Fruit fly (Drosophila melanogaster) whole organism, embryonic: Measurements from ENCODE around the gene CG5568.

Source experiments
- CG10209 ChIP-seq: fragments of 200-800 bp; sonication (Bioruptor generic); optimal IDR thresholded peaks from 3 replicates; lab custom pipeline; 2017; ENCODE audit warnings: missing biosample characterization, mild to moderate bottlenecking, missing genetic modification characterization, missing genetic modification reagents
- CG10543 ChIP-seq: fragments of 200-800 bp; sonication (Bioruptor generic); optimal IDR thresholded peaks from 3 replicates; lab custom pipeline; 2017; ENCODE audit warnings: missing biosample characterization, mild to moderate bottlenecking, missing genetic modification characterization, moderate library complexity
- CG13287 ChIP-seq: fragments of 200-800 bp; sonication (Bioruptor generic); IDR thresholded peaks from 2 replicates; pipeline ENCODE4 v1.3.6; 2022; ENCODE audit warnings: missing biosample characterization, missing genetic modification characterization; ENCODE audit not compliant: partially characterized antibody
- CG1602 ChIP-seq: fragments of 200-800 bp; sonication (Bioruptor generic); optimal IDR thresholded peaks from 3 replicates; lab custom pipeline; 2016; ENCODE audit warnings: missing biosample characterization, missing genetic modification characterization
- CG1647 ChIP-seq: fragments of 200-800 bp; sonication (Bioruptor generic); optimal IDR thresholded peaks from 3 replicates; lab custom pipeline; 2016; ENCODE audit warnings: missing biosample characterization, missing genetic modification characterization
- CG17328 ChIP-seq: fragments of 200-800 bp; sonication (Bioruptor generic); IDR thresholded peaks from 2 replicates; pipeline ENCODE4 v1.3.6; 2022; ENCODE audit warnings: missing biosample characterization, missing genetic modification characterization
- CG33213 ChIP-seq: fragments of 200-800 bp; sonication (Bioruptor generic); optimal IDR thresholded peaks from 3 replicates; lab custom pipeline; 2016; ENCODE audit warnings: missing biosample characterization, missing genetic modification characterization
- CG34422 ChIP-seq: fragments of 200-800 bp; sonication (Bioruptor generic); IDR thresholded peaks from 3 replicates; pipeline ENCODE4 v1.3.6; 2022; ENCODE audit warnings: missing biosample characterization, missing genetic modification characterization
- CG3838 ChIP-seq: fragments of 200-800 bp; sonication (Bioruptor generic); optimal IDR thresholded peaks from 3 replicates; lab custom pipeline; 2016; ENCODE audit warnings: missing biosample characterization, missing genetic modification characterization
- CG3847 ChIP-seq: fragments of 200-800 bp; sonication (Bioruptor generic); IDR thresholded peaks from 2 replicates; pipeline ENCODE4 v1.3.6; 2022; ENCODE audit warnings: missing biosample characterization, missing genetic modification characterization
- CG3995 ChIP-seq: fragments of 200-800 bp; sonication (Bioruptor generic); optimal IDR thresholded peaks from 3 replicates; lab custom pipeline; 2016; ENCODE audit warnings: missing biosample characterization, missing genetic modification characterization
- Dbx ChIP-seq: fragments of 200-800 bp; sonication (Bioruptor generic); IDR thresholded peaks from 3 replicates; pipeline ENCODE4 v1.3.6; 2022; ENCODE audit warnings: missing biosample characterization, missing genetic modification characterization
- Dek ChIP-seq: fragments of 200-800 bp; sonication (Bioruptor generic); optimal IDR thresholded peaks from 3 replicates; lab custom pipeline; 2019; ENCODE audit warnings: missing biosample characterization, mild to moderate bottlenecking, missing genetic modification characterization, moderate library complexity
- Dref ChIP-seq: fragments of 200-800 bp; sonication (Bioruptor generic); IDR thresholded peaks from 2 replicates; pipeline ENCODE4 v1.3.6; 2022; ENCODE audit warnings: missing biosample characterization, missing genetic modification characterization
- E2f2 ChIP-seq: fragments of 200-800 bp; sonication (Bioruptor generic); IDR thresholded peaks from 2 replicates; pipeline ENCODE4 v1.3.6; 2022; ENCODE audit warnings: missing biosample characterization, missing genetic modification characterization
- H2.0 ChIP-seq: fragments of 200-800 bp; sonication (Bioruptor generic); IDR thresholded peaks from 2 replicates; pipeline ENCODE4 v1.3.6; 2022; ENCODE audit warnings: missing biosample characterization, missing genetic modification characterization
- Jarid2 ChIP-seq: fragments of 200-800 bp; sonication (Bioruptor generic); optimal IDR thresholded peaks from 3 replicates; lab custom pipeline; 2017; ENCODE audit warnings: mild to moderate bottlenecking, missing biosample characterization, missing genetic modification reagents, missing genetic modification characterization
- Med ChIP-seq: fragments of 200-800 bp; sonication (Bioruptor generic); peaks from one replicate; lab custom pipeline; 2016; ENCODE audit warnings: missing biosample characterization, missing genetic modification characterization, mild to moderate bottlenecking, inconsistent platforms, moderate library complexity
- Nf-YA ChIP-seq: fragments of 200-800 bp; sonication (Bioruptor generic); IDR thresholded peaks from 2 replicates; pipeline ENCODE4 v1.3.6; 2022; ENCODE audit warnings: missing biosample characterization, missing genetic modification characterization
- Oaz ChIP-seq: fragments of 200-800 bp; sonication (Bioruptor generic); IDR thresholded peaks from 2 replicates; pipeline ENCODE4 v1.3.6; 2022; ENCODE audit warnings: missing biosample characterization, missing genetic modification characterization
- Rfx ChIP-seq: fragments of 200-800 bp; sonication (Bioruptor generic); IDR thresholded peaks from 2 replicates; pipeline ENCODE4 v1.3.6; 2022; ENCODE audit warnings: missing biosample characterization, missing genetic modification characterization
- Rx ChIP-seq: fragments of 200-800 bp; sonication (Bioruptor generic); IDR thresholded peaks from 2 replicates; pipeline ENCODE4 v1.3.6; 2022; ENCODE audit warnings: missing biosample characterization, missing genetic modification characterization
- TFAM ChIP-seq: fragments of 200-800 bp; sonication (Bioruptor generic); optimal IDR thresholded peaks from 2 replicates; lab custom pipeline; 2017; ENCODE audit warnings: missing biosample characterization, missing genetic modification characterization, inconsistent platforms
- ab ChIP-seq: fragments of 200-800 bp; sonication (Bioruptor generic); optimal IDR thresholded peaks from 2 replicates; lab custom pipeline; 2016; ENCODE audit warnings: missing biosample characterization, missing genetic modification characterization
- chinmo ChIP-seq: fragments of 200-800 bp; sonication (Bioruptor generic); IDR thresholded peaks from 4 replicates; pipeline ENCODE4 v1.3.6; 2022; ENCODE audit warnings: missing biosample characterization, missing genetic modification characterization; ENCODE audit not compliant: partially characterized antibody
- crol ChIP-seq: fragments of 200-800 bp; sonication (Bioruptor generic); IDR thresholded peaks from 2 replicates; pipeline ENCODE4 v1.3.6; 2022; ENCODE audit warnings: missing biosample characterization, missing genetic modification characterization
- da ChIP-seq: fragments of 200-800 bp; sonication (Bioruptor generic); optimal IDR thresholded peaks from 2 replicates; lab custom pipeline; 2016; ENCODE audit warnings: missing biosample characterization, missing genetic modification characterization
- dpn ChIP-seq, 2 experiments: fragments of 200-800 bp; sonication (Bioruptor generic); optimal IDR thresholded peaks; 3 replicates each; lab custom pipeline; 2016; ENCODE audit warnings: missing biosample characterization in 2 of 2, missing genetic modification characterization in 2 of 2
- dysf ChIP-seq: fragments of 200-800 bp; sonication (Bioruptor generic); IDR thresholded peaks from 3 replicates; pipeline ENCODE4 v1.3.6; 2022; ENCODE audit warnings: missing biosample characterization, missing genetic modification characterization
- gce ChIP-seq: fragments of 200-800 bp; sonication (Bioruptor generic); IDR thresholded peaks from 3 replicates; pipeline ENCODE4 v1.3.6; 2022; ENCODE audit warnings: missing biosample characterization, missing genetic modification characterization
- ind ChIP-seq: fragments of 200-800 bp; sonication (Bioruptor generic); optimal IDR thresholded peaks from 3 replicates; lab custom pipeline; 2016; ENCODE audit warnings: missing biosample characterization, missing genetic modification characterization
- kay ChIP-seq: fragments of 200-800 bp; sonication (Bioruptor generic); optimal IDR thresholded peaks from 2 replicates; lab custom pipeline; 2016; ENCODE audit warnings: missing biosample characterization, missing genetic modification characterization
- odd ChIP-seq: fragments of 200-800 bp; sonication (Bioruptor generic); optimal IDR thresholded peaks from 2 replicates; lab custom pipeline; 2017; ENCODE audit warnings: missing biosample characterization, mild to moderate bottlenecking, missing genetic modification characterization
- sima ChIP-seq: fragments of 200-800 bp; sonication (Bioruptor generic); optimal IDR thresholded peaks from 2 replicates; lab custom pipeline; 2016; ENCODE audit warnings: missing biosample characterization, missing genetic modification characterization
- sob ChIP-seq: fragments of 200-800 bp; sonication (Bioruptor generic); IDR thresholded peaks from 2 replicates; pipeline ENCODE4 v1.3.6; 2022; ENCODE audit warnings: missing biosample characterization, missing genetic modification characterization
- sr ChIP-seq: fragments of 200-800 bp; sonication (Bioruptor generic); IDR thresholded peaks from 3 replicates; pipeline ENCODE4 v1.3.6; 2022; ENCODE audit warnings: missing biosample characterization, missing genetic modification characterization
- tio ChIP-seq: fragments of 200-800 bp; sonication (Bioruptor generic); optimal IDR thresholded peaks from 2 replicates; lab custom pipeline; 2017; ENCODE audit warnings: missing biosample characterization, missing genetic modification characterization, inconsistent platforms
- unc-4 ChIP-seq: fragments of 200-800 bp; sonication (Bioruptor generic); IDR thresholded peaks from 2 replicates; pipeline ENCODE4 v1.3.6; 2022; ENCODE audit warnings: missing biosample characterization, missing genetic modification characterization; ENCODE audit not compliant: partially characterized antibody

The CG5568 gene

dm6 chr3L:5902189-5902765, 31.0 kb downstream of the CG5568 start, which contains the start of gene QC (continued):
- TF ChIP-seq Oaz (GFP tag; lab: Robert Waterston, UW), result no peak
- no peak for TF ChIP-seq CG10209 (GFP tag; lab: Kevin White, UChicago)
- no peak for TF ChIP-seq Dek (tag; lab: Kevin White, UChicago)
- 0 out of 2 replicates have a peak, but pooled peaks have one; percentile 28 for TF ChIP-seq Dref (GFP tag; lab: Robert Waterston, UW)
- peak; percentile 29; the same call in 1 of the 2 replicates for TF ChIP-seq Nf-YA (GFP tag; lab: Robert Waterston, UW)
- no peak for TF ChIP-seq odd (GFP tag; lab: Kevin White, UChicago)
- peak; percentile 43 for TF ChIP-seq Med (GFP tag; lab: Kevin White, UChicago)
- peak; percentile 13; the same call in 1 of the 3 replicates for TF ChIP-seq CG34422 (GFP tag; lab: Robert Waterston, UW)
- TF ChIP-seq kay (GFP tag; lab: Kevin White, UChicago), result peak; percentile 44
- 0 out of 3 replicates have a peak, but pooled peaks have one; percentile 5 for TF ChIP-seq sr (GFP tag; lab: Robert Waterston, UW)
- TF ChIP-seq Rfx (GFP tag; lab: Robert Waterston, UW), result 0 out of 2 replicates have a peak, but pooled peaks have one; percentile 11
- no peak for TF ChIP-seq CG1647
- TF ChIP-seq crol (GFP tag; lab: Robert Waterston, UW), result peak; percentile 79
- peak; percentile 23; the same call in 1 of the 2 replicates for TF ChIP-seq CG13287 (GFP tag; lab: Robert Waterston, UW)
- 0 out of 2 replicates have a peak, but pooled peaks have one; percentile 17 for TF ChIP-seq unc-4
- TF ChIP-seq Jarid2 (GFP tag; lab: Kevin White, UChicago), result peak; percentile 64
- TF ChIP-seq TFAM (GFP tag; lab: Kevin White, UChicago), result no peak
- no peak for TF ChIP-seq dysf (GFP tag; lab: Robert Waterston, UW)
- 0 out of 3 replicates have a peak, but pooled peaks have one; percentile 23 for TF ChIP-seq Dbx (GFP tag; lab: Robert Waterston, UW)
- peak; percentile 83; the same call in 2 of the 4 replicates for TF ChIP-seq chinmo (GFP tag; lab: Robert Waterston, UW)
- no peak for TF ChIP-seq CG17328
- no peak for TF ChIP-seq ab (GFP tag; lab: Kevin White, UChicago)
- peak; percentile 35; the same call in 1 of the 2 replicates for TF ChIP-seq sob (GFP tag; lab: Robert Waterston, UW)
- no peak for TF ChIP-seq sima (GFP tag; lab: Kevin White, UChicago)
- TF ChIP-seq Rx (GFP tag; lab: Robert Waterston, UW), result no peak
- no peak for TF ChIP-seq gce (GFP tag; lab: Robert Waterston, UW)

- no peak for TF ChIP-seq tio (GFP tag; lab: Kevin White, UChicago)
These were observed 32.7 kb downstream of the CG5568 start, which contains the start of gene CG32413 for dm6 chr3L:5903955-5904354. CG32413 (minus strand) TSS chr3L:5904055.

dm6 chr3L:5906599-5906998, 35.3 kb downstream of the CG5568 start, which contains the start of gene CG10486:
CG10486 (minus strand) TSS chr3L:5906699.
- TF ChIP-seq CG3838 (no peak), H2.0 (no peak), Med (GFP tag; lab: Kevin White, UChicago) (no peak), CG1602 (GFP tag; lab: Kevin White, UChicago) (no peak), CG3995 (GFP tag; lab: Kevin White, UChicago) (no peak), CG33213 (GFP tag; lab: Kevin White, UChicago) (no peak), ab (GFP tag; lab: Kevin White, UChicago) (no peak), CG3847 (GFP tag; lab: Robert Waterston, UW) (no peak), dpn (GFP tag; optimal IDR thresholded peaks at IDR 0.05; lab: Kevin White, UChicago) (no peak), CG10543 (GFP tag; lab: Kevin White, UChicago) (no peak), E2f2 (GFP tag; lab: Robert Waterston, UW) (no peak), da (no peak), ind (GFP tag; lab: Kevin White, UChicago) (no peak)
- TF ChIP-seq, all 482 proteins: peak for 0
